Fruit fly (Drosophila melanogaster) whole organism, adult: Measurements from ENCODE around the gene Glos.

Source experiments
- CG12768 ChIP-seq: fragments of 200-800 bp; sonication (Bioruptor generic); optimal IDR thresholded peaks from 2 replicates; lab custom pipeline; 2017; ENCODE audit warnings: missing biosample characterization, missing genetic modification characterization, mild to moderate bottlenecking, moderate library complexity, missing genetic modification reagents
- CG14711 ChIP-seq: fragments of 200-800 bp; sonication (Bioruptor generic); optimal IDR thresholded peaks from 2 replicates; lab custom pipeline; 2018; ENCODE audit warnings: missing biosample characterization, mild to moderate bottlenecking, missing genetic modification characterization, moderate library complexity
- CG1620 ChIP-seq: fragments of 200-800 bp; sonication (Bioruptor generic); optimal IDR thresholded peaks from 2 replicates; lab custom pipeline; 2016; ENCODE audit warnings: missing biosample characterization, missing genetic modification characterization
- CG33017 ChIP-seq: fragments of 200-800 bp; sonication (Bioruptor generic); optimal IDR thresholded peaks from 2 replicates; lab custom pipeline; 2018; ENCODE audit warnings: missing biosample characterization, mild to moderate bottlenecking, missing genetic modification characterization, moderate library complexity
- CG5204 ChIP-seq: fragments of 200-800 bp; sonication (Bioruptor generic); optimal IDR thresholded peaks from 2 replicates; lab custom pipeline; 2016; ENCODE audit warnings: missing biosample characterization, missing genetic modification characterization
- CG7045 ChIP-seq: fragments of 200-800 bp; sonication (Bioruptor generic); optimal IDR thresholded peaks from 2 replicates; lab custom pipeline; 2017; ENCODE audit warnings: missing biosample characterization, mild to moderate bottlenecking, missing genetic modification characterization
- CG7101 ChIP-seq: fragments of 200-800 bp; sonication (Bioruptor generic); optimal IDR thresholded peaks from 2 replicates; lab custom pipeline; 2018; ENCODE audit warnings: missing biosample characterization, mild to moderate bottlenecking, missing genetic modification characterization, moderate library complexity
- Hr96 ChIP-seq: fragments of 200-800 bp; sonication (Bioruptor generic); optimal IDR thresholded peaks from 2 replicates; lab custom pipeline; 2016; ENCODE audit warnings: missing biosample characterization, missing genetic modification characterization
- Mnt ChIP-seq: fragments of 200-800 bp; sonication (Bioruptor generic); optimal IDR thresholded peaks from 2 replicates; lab custom pipeline; 2016; ENCODE audit warnings: missing biosample characterization, mild to moderate bottlenecking, missing genetic modification characterization
- bab1 ChIP-seq: fragments of 200-800 bp; sonication (Bioruptor generic); optimal IDR thresholded peaks from 3 replicates; lab custom pipeline; 2019; ENCODE audit warnings: missing biosample characterization, mild to moderate bottlenecking, missing genetic modification characterization, moderate library complexity
- cic ChIP-seq: fragments of 200-800 bp; sonication (Bioruptor generic); optimal IDR thresholded peaks from 2 replicates; lab custom pipeline; 2017; ENCODE audit warnings: missing biosample characterization, mild to moderate bottlenecking, missing genetic modification characterization, moderate library complexity
- cnc ChIP-seq, 2 experiments: fragments of >200 bp; optimal IDR thresholded peaks; 2 replicates each; lab custom pipeline; 2017
- tj ChIP-seq: fragments of 200-800 bp; sonication (Bioruptor generic); optimal IDR thresholded peaks from 3 replicates; lab custom pipeline; 2017; ENCODE audit warnings: missing biosample characterization, mild to moderate bottlenecking, missing genetic modification characterization, moderate library complexity
- toe ChIP-seq: fragments of 200-800 bp; sonication (Bioruptor generic); optimal IDR thresholded peaks from 2 replicates; lab custom pipeline; 2016; ENCODE audit warnings: missing biosample characterization, missing genetic modification characterization

dm6 chrX:3930528-3931251 is 5.6 kb upstream of the Glos start, which contains the start of gene CG42541:
- TF ChIP-seq CG14711 (tag; lab: Kevin White, UChicago): no peak
- TF ChIP-seq toe (GFP tag; lab: Kevin White, UChicago): no peak
- no peak for TF ChIP-seq cnc (optimal IDR thresholded peaks at IDR 0.05; lab: Kevin White, UChicago)
- TF ChIP-seq Mnt: no peak
- TF ChIP-seq CG12768 (GFP tag; lab: Kevin White, UChicago): no peak
- no peak for TF ChIP-seq bab1 (GFP tag; lab: Kevin White, UChicago)
- no peak for TF ChIP-seq CG1620 (GFP tag; lab: Kevin White, UChicago)
- TF ChIP-seq CG7045 (GFP tag; lab: Kevin White, UChicago): no peak
- TF ChIP-seq CG33017: no peak
- TF ChIP-seq tj (GFP tag; lab: Kevin White, UChicago): no peak
- no peak for TF ChIP-seq CG5204
- no peak for TF ChIP-seq CG7101 (tag; lab: Kevin White, UChicago)
- TF ChIP-seq Hr96: no peak
- no peak for TF ChIP-seq cic (GFP tag; lab: Kevin White, UChicago)
